Worm (Caenorhabditis elegans) whole organism, L4/young adult: ENCODE data around the gene C05C10.2.

Experiments
- W03F9.2 ChIP-seq: fragments of 150-350 bp; optimal IDR thresholded peaks from 2 replicates; lab custom pipeline; 2014; ENCODE audit warnings: missing biosample characterization, missing genetic modification characterization
- dao-5 ChIP-seq: sonication (generic microtip); optimal IDR thresholded peaks from 2 replicates; lab custom pipeline; 2016; ENCODE audit warnings: missing genotype, missing genetic modification characterization, moderate library complexity, missing compliant biosample characterization
- him-1 ChIP-seq: sonication (generic microtip); optimal IDR thresholded peaks from 2 replicates; lab custom pipeline; 2016; ENCODE audit warnings: missing genotype, missing genetic modification reagents, missing genetic modification characterization, missing compliant biosample characterization

C05C10.2 gene

DNA sequence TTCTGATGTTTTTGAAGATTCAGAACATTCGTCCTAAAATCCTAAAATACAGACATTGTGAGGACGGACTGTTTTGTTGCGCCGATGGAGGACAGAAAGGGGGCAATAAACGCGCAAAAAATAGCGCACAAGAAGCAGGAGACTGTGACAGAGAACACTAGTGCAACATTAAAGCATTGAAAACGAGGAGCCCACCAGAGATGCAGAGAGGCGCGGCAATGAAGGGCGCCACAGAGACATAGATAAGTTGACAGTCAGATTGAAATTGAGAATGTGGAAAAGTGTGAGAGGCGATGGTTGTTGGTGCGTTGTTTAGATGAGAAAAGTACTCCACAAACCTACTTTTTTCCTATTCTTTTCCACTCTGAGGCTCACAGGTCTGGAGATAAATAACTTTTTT is 52.9 kb downstream of the C05C10.2 start, which contains the start of gene aakg-5:
TSS of gene aakg-5 (minus strand) at position 159 of the 400 bp plus-strand sequence.
- TF ChIP-seq W03F9.2 (tag; lab: Kevin White, UChicago) (no peak), dao-5 (tag; lab: Kevin White, UChicago) (no peak), him-1 (no peak)

DNA sequence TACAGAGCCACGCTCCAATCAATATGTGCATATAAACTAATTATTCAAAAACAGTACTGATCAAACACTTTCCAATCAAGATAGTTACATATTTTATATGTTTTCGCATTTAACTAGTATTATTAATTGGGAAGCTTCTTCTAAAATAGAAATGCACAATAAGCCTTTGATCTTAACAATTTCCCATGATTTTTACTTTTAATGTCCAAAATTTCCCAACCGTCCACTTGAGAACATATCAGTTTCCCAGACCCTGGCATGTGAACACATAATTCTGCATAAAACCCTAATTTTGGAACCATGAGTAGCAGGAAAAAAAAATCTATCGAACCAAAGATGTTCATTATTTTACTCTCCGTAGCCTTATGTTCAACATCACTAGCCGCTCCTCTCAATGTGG is 54.4 kb downstream of the C05C10.2 start, which contains the start of gene R53.8:
TSS of gene R53.8 (plus strand) at position 301 of the 400 bp plus-strand sequence.
- TF ChIP-seq W03F9.2 (tag; lab: Kevin White, UChicago) = no peak
- TF ChIP-seq him-1 = no peak
- no peak for TF ChIP-seq dao-5 (tag; lab: Kevin White, UChicago)

DNA sequence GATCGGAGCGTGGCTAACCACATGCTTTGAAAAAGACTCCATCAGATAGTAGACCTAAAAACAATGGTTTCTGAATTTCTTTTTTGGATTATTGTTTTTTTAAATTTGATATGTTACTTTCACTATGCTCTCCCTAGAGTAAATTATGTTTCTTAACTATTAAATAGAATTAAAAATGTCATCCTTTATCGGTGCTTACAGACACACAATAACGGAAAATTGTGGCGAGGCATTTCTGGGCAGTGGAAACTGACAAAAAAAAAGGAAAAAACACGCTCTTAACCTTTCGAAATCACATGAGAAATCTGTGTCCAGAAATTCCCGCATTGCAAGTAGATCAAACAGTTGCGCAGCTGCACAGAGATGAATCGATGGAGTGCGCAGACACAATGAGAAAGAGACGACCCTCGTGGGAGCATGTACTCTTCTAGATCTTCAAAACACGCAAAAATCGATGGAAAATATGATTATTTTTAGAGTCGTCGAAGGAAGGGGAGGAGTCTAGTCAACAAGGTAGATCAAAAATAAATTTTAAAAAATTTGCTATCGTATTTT is 58.1 kb downstream of the C05C10.2 start, which contains the start of gene ZK892.6:
TSS of gene ZK892.6 (minus strand) at position 51 of the 555 bp plus-strand sequence.
- no peak for TF ChIP-seq W03F9.2 (tag; lab: Kevin White, UChicago)
- TF ChIP-seq him-1 = no peak
- no peak for TF ChIP-seq dao-5 (tag; lab: Kevin White, UChicago)
